Fruit fly (Drosophila melanogaster) whole organism, embryonic: Measurements from ENCODE around the gene CG18545.
A peak's percentile ranks its signal among the peaks of the same experiment; 100 is the strongest.

Experiments
- Atf6 ChIP-seq: fragments of 200-800 bp; sonication (Bioruptor generic); IDR thresholded peaks from 2 replicates; pipeline ENCODE4 v1.3.6; 2022; ENCODE audit warnings: missing biosample characterization, missing genetic modification characterization
- B-H1 ChIP-seq: fragments of 200-800 bp; sonication (Bioruptor generic); IDR thresholded peaks from 3 replicates; pipeline ENCODE4 v1.3.6; 2022; ENCODE audit warnings: missing biosample characterization, missing genetic modification characterization
- CG10431 ChIP-seq: fragments of 200-800 bp; sonication (Bioruptor generic); optimal IDR thresholded peaks from 3 replicates; lab custom pipeline; 2018; ENCODE audit warnings: missing biosample characterization, mild to moderate bottlenecking, missing genetic modification characterization
- CG11247 ChIP-seq: fragments of 200-800 bp; sonication (Bioruptor generic); IDR thresholded peaks from 2 replicates; pipeline ENCODE4 v1.3.6; 2022; ENCODE audit warnings: missing biosample characterization, missing genetic modification characterization
- CG11695 ChIP-seq: fragments of 200-800 bp; sonication (Bioruptor generic); IDR thresholded peaks from 3 replicates; pipeline ENCODE4 v1.3.6; 2022; ENCODE audit warnings: missing biosample characterization, missing genetic modification characterization
- CG11696 ChIP-seq: fragments of 200-800 bp; sonication (Bioruptor generic); IDR thresholded peaks from 2 replicates; pipeline ENCODE4 v1.3.6; 2022; ENCODE audit warnings: missing biosample characterization, missing genetic modification characterization
- CG12071 ChIP-seq: fragments of 200-800 bp; sonication (Bioruptor generic); optimal IDR thresholded peaks from 3 replicates; lab custom pipeline; 2018; ENCODE audit warnings: missing biosample characterization, mild to moderate bottlenecking, missing genetic modification characterization
- CG13296 ChIP-seq: fragments of 200-800 bp; sonication (Bioruptor generic); optimal IDR thresholded peaks from 3 replicates; lab custom pipeline; 2018; ENCODE audit warnings: missing biosample characterization, mild to moderate bottlenecking, missing genetic modification characterization
- CG13894 ChIP-seq: fragments of 200-800 bp; sonication (Bioruptor generic); optimal IDR thresholded peaks from 3 replicates; lab custom pipeline; 2018; ENCODE audit warnings: missing biosample characterization, mild to moderate bottlenecking, missing genetic modification characterization, moderate library complexity
- CG14050 ChIP-seq: fragments of 200-800 bp; sonication (Bioruptor generic); IDR thresholded peaks from 3 replicates; pipeline ENCODE4 v1.3.6; 2022; ENCODE audit warnings: missing biosample characterization, missing genetic modification characterization
- CG1603 ChIP-seq: fragments of 200-800 bp; sonication (Bioruptor generic); optimal IDR thresholded peaks from 2 replicates; lab custom pipeline; 2019; ENCODE audit warnings: missing biosample characterization, mild to moderate bottlenecking, missing genetic modification characterization, moderate library complexity
- CG1647 ChIP-seq: fragments of 200-800 bp; sonication (Bioruptor generic); optimal IDR thresholded peaks from 3 replicates; lab custom pipeline; 2016; ENCODE audit warnings: missing biosample characterization, missing genetic modification characterization
- CG17359 ChIP-seq: fragments of 200-800 bp; sonication (Bioruptor generic); optimal IDR thresholded peaks from 3 replicates; lab custom pipeline; 2018; ENCODE audit warnings: missing biosample characterization, mild to moderate bottlenecking, missing genetic modification characterization, moderate library complexity
- CG17912 ChIP-seq: fragments of 200-800 bp; sonication (Bioruptor generic); optimal IDR thresholded peaks from 2 replicates; lab custom pipeline; 2018; ENCODE audit warnings: missing biosample characterization, mild to moderate bottlenecking, missing genetic modification characterization
- CG3847 ChIP-seq: fragments of 200-800 bp; sonication (Bioruptor generic); IDR thresholded peaks from 2 replicates; pipeline ENCODE4 v1.3.6; 2022; ENCODE audit warnings: missing biosample characterization, missing genetic modification characterization
- CG5953 ChIP-seq: fragments of 200-800 bp; sonication (Bioruptor generic); IDR thresholded peaks from 2 replicates; pipeline ENCODE4 v1.3.6; 2022; ENCODE audit warnings: missing biosample characterization, missing genetic modification characterization
- CG6813 ChIP-seq: fragments of 200-800 bp; sonication (Bioruptor generic); optimal IDR thresholded peaks from 2 replicates; lab custom pipeline; 2017; ENCODE audit warnings: missing biosample characterization, missing genetic modification characterization, mild to moderate bottlenecking, moderate library complexity, missing genetic modification reagents
- CG7963 ChIP-seq: fragments of 200-800 bp; sonication (Bioruptor generic); IDR thresholded peaks from 3 replicates; pipeline ENCODE4 v1.3.6; 2022; ENCODE audit warnings: missing biosample characterization, missing genetic modification characterization; ENCODE audit not compliant: partially characterized antibody
- CG8388 ChIP-seq: fragments of 200-800 bp; sonication (Bioruptor generic); optimal IDR thresholded peaks from 2 replicates; lab custom pipeline; 2019; ENCODE audit warnings: missing biosample characterization, mild to moderate bottlenecking, missing genetic modification characterization, moderate library complexity
- CG8924 ChIP-seq: fragments of 200-800 bp; optimal IDR thresholded peaks from 3 replicates; lab custom pipeline; 2019; ENCODE audit warnings: missing biosample characterization, mild to moderate bottlenecking, missing genetic modification characterization, moderate library complexity
- CG9727 ChIP-seq: fragments of 200-800 bp; sonication (Bioruptor generic); optimal IDR thresholded peaks from 3 replicates; lab custom pipeline; 2017; ENCODE audit warnings: missing biosample characterization, mild to moderate bottlenecking, missing genetic modification characterization
- CG9797 ChIP-seq: fragments of 200-800 bp; sonication (Bioruptor generic); optimal IDR thresholded peaks from 3 replicates; lab custom pipeline; 2018; ENCODE audit warnings: missing biosample characterization, mild to moderate bottlenecking, missing genetic modification characterization
- Dref ChIP-seq: fragments of 200-800 bp; sonication (Bioruptor generic); IDR thresholded peaks from 2 replicates; pipeline ENCODE4 v1.3.6; 2022; ENCODE audit warnings: missing biosample characterization, missing genetic modification characterization
- Eip74EF ChIP-seq, 2 experiments: fragments of 200-800 bp in 1 of 2; fragments of >200 bp in 1 of 2; sonication (Bioruptor generic) in 1 of 2; optimal IDR thresholded peaks; 2 replicates each; lab custom pipeline; 2017 to 2019; ENCODE audit warnings: missing biosample characterization in 2 of 2, missing genetic modification characterization in 2 of 2, mild to moderate bottlenecking in 1 of 2, moderate library complexity in 1 of 2
- Ets65A ChIP-seq: fragments of 200-800 bp; sonication (Bioruptor generic); peaks from one replicate; lab custom pipeline; 2016; ENCODE audit warnings: missing biosample characterization, missing genetic modification characterization
- Hmr ChIP-seq: fragments of 200-800 bp; sonication (Bioruptor generic); optimal IDR thresholded peaks from 3 replicates; lab custom pipeline; 2017; ENCODE audit warnings: mild to moderate bottlenecking, missing biosample characterization, missing genetic modification reagents, missing genetic modification characterization
- PHDP ChIP-seq: fragments of 200-800 bp; sonication (Bioruptor generic); optimal IDR thresholded peaks from 3 replicates; lab custom pipeline; 2018; ENCODE audit warnings: missing biosample characterization, mild to moderate bottlenecking, missing genetic modification characterization, moderate library complexity
- Taf1 ChIP-seq: fragments of 200-800 bp; sonication (Bioruptor generic); IDR thresholded peaks from 2 replicates; pipeline ENCODE4 v1.3.6; 2022; ENCODE audit warnings: missing biosample characterization, missing genetic modification characterization
- da ChIP-seq: fragments of 200-800 bp; sonication (Bioruptor generic); optimal IDR thresholded peaks from 2 replicates; lab custom pipeline; 2016; ENCODE audit warnings: missing biosample characterization, missing genetic modification characterization
- disco-r ChIP-seq: fragments of 200-800 bp; sonication (Bioruptor generic); optimal IDR thresholded peaks from 2 replicates; lab custom pipeline; 2016; ENCODE audit warnings: missing biosample characterization, missing genetic modification characterization
- ftz-f1 ChIP-seq: fragments of 200-800 bp; sonication (Bioruptor generic); optimal IDR thresholded peaks from 2 replicates; lab custom pipeline; 2016; ENCODE audit warnings: missing biosample characterization, missing genetic modification characterization
- gcm2 ChIP-seq: fragments of 200-800 bp; sonication (Bioruptor generic); optimal IDR thresholded peaks from 2 replicates; lab custom pipeline; 2016; ENCODE audit warnings: missing biosample characterization, missing genetic modification characterization
- gem ChIP-seq: fragments of 200-800 bp; sonication (Bioruptor generic); optimal IDR thresholded peaks from 2 replicates; lab custom pipeline; 2019; ENCODE audit warnings: missing biosample characterization, mild to moderate bottlenecking, missing genetic modification characterization, moderate library complexity
- jing ChIP-seq: fragments of 200-800 bp; sonication (Bioruptor generic); optimal IDR thresholded peaks from 2 replicates; lab custom pipeline; 2018; ENCODE audit warnings: missing biosample characterization, mild to moderate bottlenecking, missing genetic modification characterization
- jumu ChIP-seq: fragments of 200-800 bp; sonication (Bioruptor generic); optimal IDR thresholded peaks from 3 replicates; lab custom pipeline; 2016; ENCODE audit warnings: missing biosample characterization, missing genetic modification characterization
- nerfin-2 ChIP-seq: fragments of 200-800 bp; sonication (Bioruptor generic); IDR thresholded peaks from 2 replicates; pipeline ENCODE4 v1.3.6; 2022; ENCODE audit warnings: missing biosample characterization, missing genetic modification characterization; ENCODE audit not compliant: partially characterized antibody
- onecut ChIP-seq: fragments of 200-800 bp; sonication (Bioruptor generic); IDR thresholded peaks from 2 replicates; pipeline ENCODE4 v1.3.6; 2022; ENCODE audit warnings: missing biosample characterization, missing genetic modification characterization
- phol ChIP-seq: fragments of 200-800 bp; sonication (Bioruptor generic); optimal IDR thresholded peaks from 3 replicates; lab custom pipeline; 2018; ENCODE audit warnings: missing biosample characterization, mild to moderate bottlenecking, missing genetic modification characterization, moderate library complexity
- ro ChIP-seq: fragments of 200-800 bp; sonication (Bioruptor generic); IDR thresholded peaks from 2 replicates; pipeline ENCODE4 v1.3.6; 2022; ENCODE audit warnings: missing biosample characterization, missing genetic modification characterization
- sd ChIP-seq: fragments of 200-800 bp; sonication (Bioruptor generic); optimal IDR thresholded peaks from 3 replicates; lab custom pipeline; 2018; ENCODE audit warnings: missing biosample characterization, mild to moderate bottlenecking, missing genetic modification characterization, moderate library complexity
- sqz ChIP-seq: fragments of 200-800 bp; sonication (Bioruptor generic); optimal IDR thresholded peaks from 3 replicates; lab custom pipeline; 2018; ENCODE audit warnings: missing biosample characterization, mild to moderate bottlenecking, missing genetic modification characterization
- sr ChIP-seq: fragments of 200-800 bp; sonication (Bioruptor generic); IDR thresholded peaks from 3 replicates; pipeline ENCODE4 v1.3.6; 2022; ENCODE audit warnings: missing biosample characterization, missing genetic modification characterization
- usp ChIP-seq: fragments of >200 bp; optimal IDR thresholded peaks from 2 replicates; lab custom pipeline; 2017; ENCODE audit warnings: missing biosample characterization, missing genetic modification characterization

CG18545 gene

DNA sequence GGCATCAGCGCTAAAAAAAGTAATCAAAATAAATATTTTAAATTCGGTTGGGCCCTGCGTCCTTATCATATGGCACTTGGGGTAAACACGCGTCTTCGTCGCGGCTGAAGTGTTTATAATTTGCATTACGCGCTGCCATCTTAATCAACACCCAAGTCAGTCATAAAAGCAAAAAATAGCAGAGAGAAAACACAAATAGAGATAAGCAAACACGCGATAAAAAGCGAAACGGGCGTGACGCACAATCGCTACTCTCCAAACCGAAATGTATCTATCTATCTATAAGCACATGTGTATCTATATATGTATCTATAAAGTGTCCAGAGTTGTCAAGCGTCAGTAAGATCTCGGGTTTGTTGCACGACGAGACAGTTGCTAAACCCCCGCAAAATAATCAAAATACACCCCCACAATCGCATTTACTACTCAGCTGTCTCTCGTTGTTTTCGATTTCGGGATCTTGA lies 50.2 kb downstream of the CG18545 start (continued):
- no peak for TF ChIP-seq CG17912
- TF ChIP-seq gem (tag; lab: Kevin White, UChicago): no peak
- peak; percentile 63 for TF ChIP-seq Hmr (GFP tag; lab: Kevin White, UChicago)
- no peak for TF ChIP-seq Dref (GFP tag; lab: Robert Waterston, UW)
- peak; percentile 72 for TF ChIP-seq CG13296 (GFP tag; lab: Kevin White, UChicago)
- no peak for TF ChIP-seq B-H1 (GFP tag; lab: Robert Waterston, UW)
- no peak for TF ChIP-seq CG10431
- TF ChIP-seq jumu: no peak
- TF ChIP-seq da (GFP tag; lab: Kevin White, UChicago): no peak
- no peak for TF ChIP-seq CG11696 (GFP tag; lab: Robert Waterston, UW)
- TF ChIP-seq Taf1 (GFP tag; lab: Robert Waterston, UW): no peak
- TF ChIP-seq sd (tag; lab: Kevin White, UChicago): peak; percentile 56
- TF ChIP-seq CG9797 (GFP tag; lab: Kevin White, UChicago): no peak
- TF ChIP-seq Atf6: peak; percentile 12; the same call in 1 of the 2 replicates
- TF ChIP-seq onecut (GFP tag; lab: Robert Waterston, UW): no peak
- no peak for TF ChIP-seq CG7963 (GFP tag; lab: Robert Waterston, UW)
- TF ChIP-seq ftz-f1 (GFP tag; lab: Kevin White, UChicago): no peak
- TF ChIP-seq nerfin-2: no peak
- no peak for TF ChIP-seq CG8388 (GFP tag; lab: Kevin White, UChicago)
- peak in 1 of 2 experiments; percentile 21 for TF ChIP-seq Eip74EF (GFP tag; optimal IDR thresholded peaks at IDR 0.05; lab: Kevin White, UChicago)
- TF ChIP-seq CG12071 (GFP tag; lab: Kevin White, UChicago): peak; percentile 28
- TF ChIP-seq jing (GFP tag; lab: Kevin White, UChicago): no peak
- peak; percentile 83 for TF ChIP-seq CG6813 (GFP tag; lab: Kevin White, UChicago)
- no peak for TF ChIP-seq CG1603
- TF ChIP-seq ro (GFP tag; lab: Robert Waterston, UW): no peak
- peak; percentile 16 for TF ChIP-seq PHDP (tag; lab: Kevin White, UChicago)
- TF ChIP-seq CG8924 (tag; lab: Kevin White, UChicago): no peak
- TF ChIP-seq CG14050 (GFP tag; lab: Robert Waterston, UW): no peak
- TF ChIP-seq CG11695 (GFP tag; lab: Robert Waterston, UW): no peak
- no peak for TF ChIP-seq disco-r
- peak; percentile 20 for TF ChIP-seq CG13894 (tag; lab: Kevin White, UChicago)
- TF ChIP-seq CG9727 (GFP tag; lab: Kevin White, UChicago): peak; percentile 39
- peak; percentile 64; the same call in 1 of the 3 replicates for TF ChIP-seq sr (GFP tag; lab: Robert Waterston, UW)
- no peak for TF ChIP-seq CG5953 (GFP tag; lab: Robert Waterston, UW)
- TF ChIP-seq usp (GFP tag; lab: Kevin White, UChicago): no peak
- no peak for TF ChIP-seq gcm2 (GFP tag; lab: Kevin White, UChicago)
- no peak for TF ChIP-seq Ets65A (GFP tag; lab: Kevin White, UChicago)
- no peak for TF ChIP-seq CG3847
- TF ChIP-seq sqz: peak; percentile 37
- TF ChIP-seq CG17359 (tag; lab: Kevin White, UChicago): peak; percentile 48
- no peak for TF ChIP-seq CG11247 (GFP tag; lab: Robert Waterston, UW)
- TF ChIP-seq CG1647: peak; percentile 30
- TF ChIP-seq phol (tag; lab: Kevin White, UChicago): no peak
